Worm (Caenorhabditis elegans): ENCODE data around the gene pqn-80.
A peak's percentile ranks its signal among the peaks of the same experiment; 100 is the strongest.

pqn-80 gene

DNA sequence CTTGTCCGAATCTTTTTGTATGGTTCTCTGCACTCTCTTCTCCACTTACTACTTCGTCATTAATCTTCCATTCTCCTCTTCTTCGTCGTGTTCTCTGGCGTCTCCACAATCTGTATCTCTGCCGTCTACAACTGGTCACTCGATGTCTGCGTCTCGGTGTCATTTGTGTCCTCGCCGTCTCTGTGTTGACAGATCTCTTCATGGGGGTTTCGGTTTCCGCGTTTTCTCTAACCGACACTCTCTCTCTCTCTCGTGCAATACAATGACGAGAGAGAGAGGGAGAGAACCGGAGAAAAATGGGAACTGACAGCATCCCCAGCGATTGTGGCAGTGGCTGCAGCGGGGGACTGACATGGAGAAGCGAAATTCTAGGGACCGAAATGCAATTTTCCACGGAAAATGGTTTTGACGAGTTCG, 13.8 kb upstream of the pqn-80 start (continued):
- TF ChIP-seq pqm-1 (tag; optimal IDR thresholded peaks at IDR 0.05) (peak; percentile 93), ama-1 (optimal IDR thresholded peaks at IDR 0.05) (peak; percentile 97), nhr-76 (tag; optimal IDR thresholded peaks at IDR 0.05) (peak; percentile 24), eor-1 (tag; optimal IDR thresholded peaks at IDR 0.05) (peak; percentile 68 to 88), fos-1 (tag; optimal IDR thresholded peaks at IDR 0.05) (peak; percentile 77), lin-39 (tag; optimal IDR thresholded peaks at IDR 0.05) (peak; percentile 95), ztf-4 (tag; optimal IDR thresholded peaks at IDR 0.05) (peak; percentile 85), zag-1 (tag; optimal IDR thresholded peaks at IDR 0.05) (peak; percentile 83), lin-15B (tag; optimal IDR thresholded peaks at IDR 0.05) (peak; percentile 86), nhr-43 (tag; optimal IDR thresholded peaks at IDR 0.05; ENCODE audit: poor library complexity, severe bottlenecking) (peak; percentile 96), elt-2 (tag; optimal IDR thresholded peaks at IDR 0.05) (peak; percentile 91), snpc-4 (tag; optimal IDR thresholded peaks at IDR 0.05) (peak; percentile 75), nhr-67 (tag; optimal IDR thresholded peaks at IDR 0.05) (peak; percentile 27), sea-2 (GFP tag; optimal IDR thresholded peaks at IDR 0.05) (peak; percentile 56), tbx-2 (tag; optimal IDR thresholded peaks at IDR 0.05) (peak; percentile 95), nhr-12 (tag; optimal IDR thresholded peaks at IDR 0.05) (no peak), nhr-25 (tag; optimal IDR thresholded peaks at IDR 0.05) (peak; percentile 100), elt-3 (tag; optimal IDR thresholded peaks at IDR 0.05) (peak in 1 of 3 experiments; percentile 92), fkh-10 (GFP tag; optimal IDR thresholded peaks at IDR 0.05) (peak; percentile 98), daf-12 (tag; optimal IDR thresholded peaks at IDR 0.05) (peak; percentile 86), fkh-2 (tag; optimal IDR thresholded peaks at IDR 0.05) (peak; percentile 61)

DNA sequence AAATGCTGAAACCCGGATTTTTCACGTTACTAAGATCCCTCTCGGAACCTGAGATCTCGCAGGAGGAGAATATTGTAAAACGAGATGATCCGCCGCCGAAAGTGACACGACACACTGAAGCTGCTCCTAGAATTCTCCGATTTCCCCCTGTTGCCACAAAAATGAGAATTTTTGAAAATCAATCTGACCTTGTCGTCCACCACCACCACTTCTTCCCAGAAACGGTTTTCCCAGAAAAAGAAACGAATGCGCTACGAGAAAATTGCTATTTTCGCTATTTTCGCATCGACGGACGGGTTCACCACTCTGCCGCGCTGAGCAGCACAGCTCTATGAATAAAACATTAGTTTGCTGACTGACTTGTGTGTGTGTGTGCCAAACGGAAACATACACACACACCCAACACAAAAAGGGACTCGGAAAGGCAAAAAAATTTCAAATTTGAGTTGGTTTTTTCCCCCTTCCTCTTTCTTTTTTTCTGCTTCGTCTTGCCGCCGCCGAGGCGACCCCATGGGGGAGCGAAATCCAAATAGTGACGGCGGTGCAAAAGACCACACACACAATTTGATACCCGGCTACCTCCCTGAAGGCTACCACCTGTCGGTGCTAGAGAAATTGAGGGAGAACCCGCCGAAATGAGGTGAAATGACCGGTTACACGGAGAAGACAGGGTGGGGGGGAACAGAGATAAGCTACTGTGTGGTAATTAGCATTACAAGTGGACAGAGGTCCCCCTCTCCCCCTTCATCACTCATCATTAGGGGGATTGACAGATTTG, 13.0 kb upstream of the pqn-80 start:
- TF ChIP-seq nfya-1 (tag; optimal IDR thresholded peaks at IDR 0.05; ENCODE audit: insufficient read depth) (peak; percentile 33), unc-39 (tag; optimal IDR thresholded peaks at IDR 0.05) (no peak), lsy-12 (tag; optimal IDR thresholded peaks at IDR 0.05) (no peak), ceh-16 (tag; optimal IDR thresholded peaks at IDR 0.05) (no peak), pha-4 (tag; optimal IDR thresholded peaks at IDR 0.05) (peak; percentile 52)

DNA sequence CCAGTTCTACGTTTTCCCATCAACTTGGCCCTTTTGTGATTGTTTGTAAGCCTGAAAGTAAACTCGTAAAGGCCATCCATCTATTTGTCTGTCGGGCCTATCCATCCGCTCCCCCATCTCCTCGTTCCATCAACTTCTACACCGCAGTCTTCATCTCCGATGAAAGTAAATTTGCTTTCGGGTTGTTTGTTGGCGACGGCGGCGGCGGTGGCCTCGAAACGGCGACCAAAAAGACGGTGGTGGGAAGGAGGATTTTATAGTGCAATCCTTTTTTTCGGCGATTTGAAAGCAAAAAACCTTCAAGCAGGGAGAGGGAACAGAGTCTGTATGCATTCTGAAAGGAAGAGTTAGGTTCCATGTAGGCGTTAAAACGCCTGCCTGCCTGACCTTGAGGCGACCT, 12.2 kb upstream of the pqn-80 start:
- TF ChIP-seq pha-4 (tag; optimal IDR thresholded peaks at IDR 0.05) (peak; percentile 9), eor-1 (tag; optimal IDR thresholded peaks at IDR 0.05) (no peak)

DNA sequence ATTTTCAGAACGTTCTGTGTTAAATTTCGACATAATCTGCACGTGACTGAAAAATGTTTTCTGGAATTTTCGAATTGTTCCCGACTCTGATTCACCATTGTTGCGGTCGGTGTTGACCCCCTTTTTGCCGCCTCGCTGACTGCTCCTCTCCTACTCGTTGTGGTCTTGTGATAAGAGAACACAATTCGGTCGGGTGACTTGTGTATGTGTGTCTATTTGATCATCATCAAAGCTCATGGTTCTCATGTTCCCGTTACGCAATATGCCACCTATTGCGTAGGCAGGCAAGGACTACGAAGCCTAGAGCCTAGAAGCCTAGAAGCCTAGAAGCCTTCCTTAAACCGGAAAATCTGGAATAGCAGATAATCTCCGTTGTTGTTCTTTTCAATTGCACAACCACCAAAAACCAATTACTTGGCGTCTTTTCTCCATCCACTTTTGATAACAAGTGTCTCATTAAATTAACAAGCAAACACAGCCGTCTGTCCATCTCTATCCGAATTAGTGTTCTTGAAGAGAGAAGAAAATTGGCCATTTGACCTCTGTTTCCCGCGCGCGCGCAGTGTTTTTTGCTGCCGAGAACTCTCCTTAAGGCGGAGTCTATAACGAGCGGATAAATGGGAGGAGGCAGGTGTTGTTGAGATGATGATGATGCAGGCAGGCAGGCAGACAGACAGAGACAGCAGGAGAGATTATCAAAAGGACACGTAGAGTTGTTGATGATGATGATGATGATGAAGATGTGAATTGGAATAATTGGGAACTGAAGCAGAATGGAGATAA, 11.5 kb upstream of the pqn-80 start:
- no peak for TF ChIP-seq lin-15B (tag; optimal IDR thresholded peaks at IDR 0.05)
- TF ChIP-seq ZK546.5 (tag; optimal IDR thresholded peaks at IDR 0.05), result no peak
- TF ChIP-seq lin-39 (tag; optimal IDR thresholded peaks at IDR 0.05), result peak; percentile 12
- no peak for TF ChIP-seq nhr-28 (tag; optimal IDR thresholded peaks at IDR 0.05)
- no peak for TF ChIP-seq sea-2 (GFP tag; optimal IDR thresholded peaks at IDR 0.05)
- TF ChIP-seq fos-1 (tag; optimal IDR thresholded peaks at IDR 0.05), result peak; percentile 79
- peak; percentile 64 for TF ChIP-seq nhr-43 (tag; optimal IDR thresholded peaks at IDR 0.05; ENCODE audit: poor library complexity, severe bottlenecking)
- TF ChIP-seq jun-1 (tag; optimal IDR thresholded peaks at IDR 0.05), result peak; percentile 95
- TF ChIP-seq ztf-11 (tag; optimal IDR thresholded peaks at IDR 0.05), result no peak
- TF ChIP-seq nhr-77 (tag; optimal IDR thresholded peaks at IDR 0.05), result no peak
- TF ChIP-seq ama-1 (optimal IDR thresholded peaks at IDR 0.05), result peak; percentile 77
- no peak for TF ChIP-seq mml-1 (tag; optimal IDR thresholded peaks at IDR 0.05)
- TF ChIP-seq egl-27 (tag; optimal IDR thresholded peaks at IDR 0.05), result no peak
- TF ChIP-seq pqm-1 (tag; optimal IDR thresholded peaks at IDR 0.05), result peak; percentile 93
- TF ChIP-seq elt-1 (tag; optimal IDR thresholded peaks at IDR 0.05), result no peak
- TF ChIP-seq nhr-23 (tag; optimal IDR thresholded peaks at IDR 0.05), result peak; percentile 81
- peak; percentile 13 for TF ChIP-seq ceh-28 (tag; optimal IDR thresholded peaks at IDR 0.05)
- peak; percentile 41 for TF ChIP-seq nfya-1 (tag; optimal IDR thresholded peaks at IDR 0.05; ENCODE audit: insufficient read depth)
- no peak for TF ChIP-seq nhr-12 (tag; optimal IDR thresholded peaks at IDR 0.05)
- peak; percentile 84 for TF ChIP-seq elt-2 (tag; optimal IDR thresholded peaks at IDR 0.05)
- TF ChIP-seq mdl-1 (tag; optimal IDR thresholded peaks at IDR 0.05), result no peak
- TF ChIP-seq unc-62 (GFP tag; optimal IDR thresholded peaks at IDR 0.05), result peak; percentile 37
- no peak for TF ChIP-seq nhr-11 (tag; optimal IDR thresholded peaks at IDR 0.05)
- TF ChIP-seq nhr-237 (tag; optimal IDR thresholded peaks at IDR 0.05), result no peak
- TF ChIP-seq skn-1 (tag; optimal IDR thresholded peaks at IDR 0.05), result peak; percentile 28
- peak in 1 of 3 experiments; percentile 14 for TF ChIP-seq elt-3 (tag; optimal IDR thresholded peaks at IDR 0.05)
- no peak for TF ChIP-seq hmg-11 (tag; optimal IDR thresholded peaks at IDR 0.05)
- no peak for TF ChIP-seq ztf-4 (tag; optimal IDR thresholded peaks at IDR 0.05)
- TF ChIP-seq daf-12 (tag; optimal IDR thresholded peaks at IDR 0.05), result no peak
- peak; percentile 67 for TF ChIP-seq nhr-25 (tag; optimal IDR thresholded peaks at IDR 0.05)
- peak in 1 of 2 experiments; percentile 61 for TF ChIP-seq eor-1 (tag; optimal IDR thresholded peaks at IDR 0.05)
- no peak for TF ChIP-seq lsy-12 (tag; optimal IDR thresholded peaks at IDR 0.05)
- TF ChIP-seq tbx-2 (tag; optimal IDR thresholded peaks at IDR 0.05), result peak; percentile 12
- no peak for TF ChIP-seq nhr-67 (tag; optimal IDR thresholded peaks at IDR 0.05)
- TF ChIP-seq pha-4 (tag; optimal IDR thresholded peaks at IDR 0.05), result peak; percentile 92
